Worm (Caenorhabditis elegans): ENCODE measurements around the gene srx-23.

Gene srx-23

ce11 chrV:728822-729493 is 46.8 kb downstream of the srx-23 start (continued):
- peak; percentile 30; the same call in 1 of the 2 replicates for TF ChIP-seq grh-1 (GFP tag; IDR thresholded peaks at IDR 0.05)
- TF ChIP-seq snu-23 (GFP tag; optimal IDR thresholded peaks at IDR 0.05), result peak; percentile 82
- TF ChIP-seq zip-4 (GFP tag; optimal IDR thresholded peaks at IDR 0.05), result no peak
- peak in 1 of 2 experiments; percentile 76 for TF ChIP-seq lin-35 (GFP tag; optimal IDR thresholded peaks at IDR 0.05)
- peak; percentile 47 for TF ChIP-seq mep-1 (tag; optimal IDR thresholded peaks at IDR 0.05)
- TF ChIP-seq nhr-90 (tag; optimal IDR thresholded peaks at IDR 0.05; ENCODE audit: poor library complexity), result peak; percentile 62
- TF ChIP-seq fkh-8 (tag; optimal IDR thresholded peaks at IDR 0.05), result no peak
- no peak for TF ChIP-seq aha-1 (tag; optimal IDR thresholded peaks at IDR 0.05)
- TF ChIP-seq nhr-28 (tag; optimal IDR thresholded peaks at IDR 0.05), result no peak
- no peak for TF ChIP-seq nhr-76 (tag; optimal IDR thresholded peaks at IDR 0.05)
- TF ChIP-seq nhr-237 (tag; optimal IDR thresholded peaks at IDR 0.05), result no peak
- no peak for TF ChIP-seq unc-86 (tag; optimal IDR thresholded peaks at IDR 0.05)
- no peak for TF ChIP-seq zag-1 (tag; optimal IDR thresholded peaks at IDR 0.05)
- peak in 2 of 6 experiments; percentile 13 to 83 for TF ChIP-seq elt-3 (tag; optimal IDR thresholded peaks at IDR 0.05)
- TF ChIP-seq nhr-85 (tag), result peak; percentile 75
- peak; percentile 7 for TF ChIP-seq elt-2 (tag; optimal IDR thresholded peaks at IDR 0.05)
- no peak for TF ChIP-seq pqm-1 (tag; optimal IDR thresholded peaks at IDR 0.05)
- peak; percentile 44 for TF ChIP-seq C04F5.9 (tag; optimal IDR thresholded peaks at IDR 0.05)
- TF ChIP-seq hpl-2 (GFP tag; optimal IDR thresholded peaks at IDR 0.05), result no peak
- TF ChIP-seq sup-37 (GFP tag; optimal IDR thresholded peaks at IDR 0.05), result peak; percentile 40
- no peak for TF ChIP-seq C34B4.2 (tag; optimal IDR thresholded peaks at IDR 0.05)
- no peak for TF ChIP-seq skn-1 (tag; optimal IDR thresholded peaks at IDR 0.05)
- TF ChIP-seq xbp-1 (tag; optimal IDR thresholded peaks at IDR 0.05), result peak; percentile 44
- no peak for TF ChIP-seq Y116A8C.19 (tag; optimal IDR thresholded peaks at IDR 0.05; ENCODE audit: borderline replicate concordance)
- TF ChIP-seq pag-3 (tag; optimal IDR thresholded peaks at IDR 0.05; ENCODE audit: borderline replicate concordance, insufficient read depth), result no peak
- TF ChIP-seq irx-1 (tag; optimal IDR thresholded peaks at IDR 0.05), result peak; percentile 28
- peak; percentile 57 for TF ChIP-seq C16A3.4 (tag; optimal IDR thresholded peaks at IDR 0.05)
- TF ChIP-seq mef-2 (tag; optimal IDR thresholded peaks at IDR 0.05), result no peak
- no peak for TF ChIP-seq alr-1 (tag; optimal IDR thresholded peaks at IDR 0.05; ENCODE audit: borderline replicate concordance)
- TF ChIP-seq efl-1 (optimal IDR thresholded peaks at IDR 0.05), result peak in 1 of 2 experiments; percentile 14
- no peak for TF ChIP-seq efl-1 (GFP tag; optimal IDR thresholded peaks at IDR 0.05 in 1 of 2)
- TF ChIP-seq ztf-4 (tag; optimal IDR thresholded peaks at IDR 0.05), result peak; percentile 76
- no peak for TF ChIP-seq snpc-4 (tag; optimal IDR thresholded peaks at IDR 0.05)
- no peak for TF ChIP-seq fos-1 (tag; optimal IDR thresholded peaks at IDR 0.05)
- no peak for TF ChIP-seq aly-2 (tag; optimal IDR thresholded peaks at IDR 0.05)
- TF ChIP-seq nhr-84 (tag; optimal IDR thresholded peaks at IDR 0.05), result no peak
- TF ChIP-seq fkh-10 (GFP tag; optimal IDR thresholded peaks at IDR 0.05), result no peak
- peak; percentile 93 for TF ChIP-seq nhr-19 (GFP tag; conservative IDR thresholded peaks at IDR 0.05)
- no peak for TF ChIP-seq unc-30 (tag; optimal IDR thresholded peaks at IDR 0.05)
- no peak for TF ChIP-seq unc-62 (GFP tag; optimal IDR thresholded peaks at IDR 0.05)
- no peak for TF ChIP-seq egl-27 (tag; optimal IDR thresholded peaks at IDR 0.05)
- TF ChIP-seq ceh-63 (GFP tag; optimal IDR thresholded peaks at IDR 0.05), result no peak
- TF ChIP-seq lir-3 (tag; optimal IDR thresholded peaks at IDR 0.05; ENCODE audit: poor library complexity), result peak; percentile 81
- TF ChIP-seq unc-130 (tag; optimal IDR thresholded peaks at IDR 0.05), result peak; percentile 68
- TF ChIP-seq tlp-1 (tag; optimal IDR thresholded peaks at IDR 0.05), result no peak
- TF ChIP-seq efl-3 (GFP tag; optimal IDR thresholded peaks at IDR 0.05), result no peak
- TF ChIP-seq ceh-90 (tag; optimal IDR thresholded peaks at IDR 0.05), result no peak
- TF ChIP-seq fkh-4 (tag; optimal IDR thresholded peaks at IDR 0.05; ENCODE audit: borderline replicate concordance), result no peak
- no peak for TF ChIP-seq lin-15B (tag; optimal IDR thresholded peaks at IDR 0.05)
- no peak for TF ChIP-seq ces-1 (GFP tag; optimal IDR thresholded peaks at IDR 0.05)
- no peak for TF ChIP-seq hlh-17 (GFP tag; optimal IDR thresholded peaks at IDR 0.05; ENCODE audit: borderline replicate concordance)
- TF ChIP-seq dpl-1 (GFP tag; optimal IDR thresholded peaks at IDR 0.05), result peak in 2 of 3 experiments; percentile 8 to 34
